Fruit fly (Drosophila melanogaster): ENCODE results near the gene Mpcp2.

dm6 chr3L:14515690-14516089 is 21.8 kb upstream of the Mpcp2 start:
- TF ChIP-seq CG11617 (GFP tag; optimal IDR thresholded peaks at IDR 0.05) (no peak), Crg-1 (GFP tag; optimal IDR thresholded peaks at IDR 0.05) (no peak), tj (GFP tag; optimal IDR thresholded peaks at IDR 0.05) (no peak), ovo (GFP tag; optimal IDR thresholded peaks at IDR 0.05) (no peak), Hr96 (GFP tag; optimal IDR thresholded peaks at IDR 0.05) (no peak), kay (GFP tag; ENCODE audit: borderline replicate concordance) (no peak), bab1 (GFP tag; optimal IDR thresholded peaks at IDR 0.05) (no peak), cnc (optimal IDR thresholded peaks at IDR 0.05) (no peak), Clk (GFP tag; optimal IDR thresholded peaks at IDR 0.05) (no peak), CG7045 (GFP tag; optimal IDR thresholded peaks at IDR 0.05) (no peak), CG14711 (tag; optimal IDR thresholded peaks at IDR 0.05) (no peak)

All from whole organism, adult.